Worm (Caenorhabditis elegans) whole organism, L3 larva: ENCODE measurements around the gene dmsr-5.

Experiments used
- ama-1 ChIP-seq: fragments of 150-350 bp; optimal IDR thresholded peaks from 2 replicates; lab custom pipeline; 2018
- daf-12 ChIP-seq: fragments of 150-350 bp; optimal IDR thresholded peaks from 2 replicates; lab custom pipeline; 2014; ENCODE audit warnings: missing biosample characterization, missing genetic modification reagents, missing genetic modification characterization
- egl-27 ChIP-seq: sonication (generic microtip); optimal IDR thresholded peaks from 4 replicates; lab custom pipeline; 2017; ENCODE audit warnings: missing biosample characterization, missing genetic modification reagents, missing genetic modification characterization
- elt-1 ChIP-seq: fragments of 150-350 bp; optimal IDR thresholded peaks from 2 replicates; lab custom pipeline; 2014; ENCODE audit warnings: missing biosample characterization, missing genetic modification characterization
- elt-2 ChIP-seq: sonication (generic microtip); optimal IDR thresholded peaks from 2 replicates; lab custom pipeline; 2016; ENCODE audit warnings: missing genetic modification reagents, mild to moderate bottlenecking, missing genetic modification characterization, missing compliant biosample characterization
- lin-15B ChIP-seq: fragments of 150-350 bp; optimal IDR thresholded peaks from 2 replicates; lab custom pipeline; 2014; ENCODE audit warnings: missing biosample characterization, missing genetic modification characterization
- nhr-12 ChIP-seq: fragments of 150-350 bp; optimal IDR thresholded peaks from 2 replicates; lab custom pipeline; 2014; ENCODE audit warnings: missing biosample characterization, missing genetic modification characterization
- nhr-77 ChIP-seq: fragments of 150-350 bp; optimal IDR thresholded peaks from 2 replicates; lab custom pipeline; 2014; ENCODE audit warnings: missing biosample characterization, missing genetic modification characterization
- skn-1 ChIP-seq: fragments of 150-350 bp; optimal IDR thresholded peaks from 2 replicates; lab custom pipeline; 2014; ENCODE audit warnings: missing biosample characterization, missing genetic modification characterization
- snpc-4 ChIP-seq: fragments of 150-350 bp; optimal IDR thresholded peaks from 2 replicates; lab custom pipeline; 2014; ENCODE audit warnings: missing biosample characterization, missing genetic modification characterization
- unc-39 ChIP-seq: sonication (generic microtip); optimal IDR thresholded peaks from 4 replicates; lab custom pipeline; 2017; ENCODE audit warnings: missing biosample characterization, missing genetic modification characterization
- ztf-4 ChIP-seq: fragments of 150-350 bp; optimal IDR thresholded peaks from 2 replicates; lab custom pipeline; 2014; ENCODE audit warnings: missing biosample characterization, missing genetic modification characterization

DNA sequence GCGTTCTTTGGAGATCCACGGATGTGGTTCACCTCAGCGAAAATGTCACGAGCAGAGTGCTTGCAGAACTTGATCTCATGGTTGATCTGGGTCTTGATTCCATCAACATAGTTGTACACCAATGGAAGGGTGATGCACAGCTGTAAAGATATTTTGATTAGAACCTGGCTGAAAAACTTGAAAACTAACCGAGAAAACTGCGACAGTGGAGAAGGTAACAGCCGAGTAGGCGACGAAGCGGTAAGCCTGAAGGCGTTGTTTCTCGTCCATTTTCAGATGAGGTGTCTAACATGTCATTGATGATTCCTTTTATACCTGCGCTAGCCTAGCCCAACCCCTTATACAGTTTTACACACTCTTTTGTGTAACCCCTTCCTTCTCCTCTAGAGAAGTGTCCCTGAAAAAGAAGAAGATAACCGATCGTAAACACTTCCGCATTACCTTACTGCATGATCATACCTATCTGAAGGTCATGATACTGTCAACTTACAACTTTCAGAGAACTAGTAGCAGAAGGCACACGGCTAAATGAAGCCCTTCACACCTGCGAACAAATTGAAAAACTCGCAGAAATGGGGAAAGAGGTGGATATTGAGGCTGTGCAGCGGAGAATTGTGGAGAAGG is 7.4 kb downstream of the dmsr-5 start, which contains the start of gene col-94:
- no peak for TF ChIP-seq nhr-12 (tag; lab: Kevin White, UChicago)
- peak; percentile 3 for TF ChIP-seq ama-1 (lab: Kevin White, UChicago)
- TF ChIP-seq unc-39 (tag; lab: Kevin White, UChicago) = no peak
- TF ChIP-seq lin-15B (tag; lab: Kevin White, UChicago) = no peak
- no peak for TF ChIP-seq skn-1
- no peak for TF ChIP-seq elt-1 (tag; lab: Kevin White, UChicago)
- no peak for TF ChIP-seq ztf-4 (tag; lab: Kevin White, UChicago)
- no peak for TF ChIP-seq nhr-77
- no peak for TF ChIP-seq egl-27 (tag; lab: Kevin White, UChicago)
- no peak for TF ChIP-seq snpc-4 (tag; lab: Kevin White, UChicago)
- TF ChIP-seq elt-2 (tag; lab: Kevin White, UChicago) = no peak
- no peak for TF ChIP-seq daf-12 (tag; lab: Kevin White, UChicago)
